Worm (Caenorhabditis elegans) whole organism, midembryonic: ENCODE results near the gene sri-60.

Source experiments
- T22C8.4 ChIP-seq: fragments of 200-800 bp; sonication (Bioruptor generic); IDR thresholded peaks from 2 replicates; pipeline ENCODE4 v1.3.6; 2022; ENCODE audit warnings: missing genetic modification characterization, missing compliant biosample characterization
- flt-1 ChIP-seq: fragments of 200-800 bp; sonication (Bioruptor generic); IDR thresholded peaks from 2 replicates; pipeline ENCODE4 v1.3.6; 2022; ENCODE audit warnings: missing genetic modification characterization, missing compliant biosample characterization
- tab-1 ChIP-seq: fragments of 200-800 bp; sonication (Bioruptor generic); IDR thresholded peaks from 2 replicates; pipeline ENCODE4 v1.3.6; 2022; ENCODE audit warnings: missing genetic modification characterization, missing compliant biosample characterization

ce11 chrII:2730647-2731046 is 28.0 kb upstream of the sri-60 start:
- no peak for TF ChIP-seq flt-1 (GFP tag; lab: Robert Waterston, UW)
- TF ChIP-seq T22C8.4 (GFP tag; lab: Robert Waterston, UW): no peak
- no peak for TF ChIP-seq tab-1 (GFP tag; lab: Robert Waterston, UW)
